Worm (Caenorhabditis elegans) whole organism, midembryonic: ENCODE measurements around the gene T19C3.5.

ENCODE experiments used
- T22C8.4 ChIP-seq: fragments of 200-800 bp; sonication (Bioruptor generic); IDR thresholded peaks from 2 replicates; pipeline ENCODE4 v1.3.6; 2022; ENCODE audit warnings: missing genetic modification characterization, missing compliant biosample characterization
- cog-1 ChIP-seq: sonication (generic microtip); optimal IDR thresholded peaks from 2 replicates; lab custom pipeline; 2016; ENCODE audit warnings: missing genetic modification characterization, missing compliant biosample characterization
- flt-1 ChIP-seq: fragments of 200-800 bp; sonication (Bioruptor generic); IDR thresholded peaks from 2 replicates; pipeline ENCODE4 v1.3.6; 2022; ENCODE audit warnings: missing genetic modification characterization, missing compliant biosample characterization
- klf-2 ChIP-seq: fragments of 200-800 bp; sonication (Bioruptor generic); conservative IDR thresholded peaks from 2 replicates; pipeline ENCODE4 v1.3.6; 2022; ENCODE audit warnings: missing genetic modification reagents, missing genetic modification characterization, missing compliant biosample characterization
- med-1 ChIP-seq: sonication (generic microtip); optimal IDR thresholded peaks from 2 replicates; lab custom pipeline; 2017; ENCODE audit warnings: missing genetic modification characterization, mild to moderate bottlenecking, missing compliant biosample characterization, antibody characterized with exemption, missing genetic modification reagents; ENCODE audit not compliant: insufficient read depth
- ref-1 ChIP-seq: fragments of 200-800 bp; sonication (Bioruptor generic); conservative IDR thresholded peaks from 2 replicates; pipeline ENCODE4 v1.3.6; 2022; ENCODE audit warnings: missing genetic modification reagents, missing genetic modification characterization, missing compliant biosample characterization
- tab-1 ChIP-seq: fragments of 200-800 bp; sonication (Bioruptor generic); IDR thresholded peaks from 2 replicates; pipeline ENCODE4 v1.3.6; 2022; ENCODE audit warnings: missing genetic modification characterization, missing compliant biosample characterization
- ztf-23 ChIP-seq: fragments of 200-800 bp; sonication (Bioruptor generic); IDR thresholded peaks from 2 replicates; pipeline ENCODE4 v1.3.6; 2022; ENCODE audit warnings: missing genetic modification reagents, missing genetic modification characterization, missing compliant biosample characterization
- ztf-29 ChIP-seq: fragments of 200-800 bp; sonication (Bioruptor generic); IDR thresholded peaks from 2 replicates; pipeline ENCODE4 v1.3.6; 2022; ENCODE audit warnings: missing genetic modification reagents, missing genetic modification characterization, missing compliant biosample characterization

T19C3.5 gene

DNA sequence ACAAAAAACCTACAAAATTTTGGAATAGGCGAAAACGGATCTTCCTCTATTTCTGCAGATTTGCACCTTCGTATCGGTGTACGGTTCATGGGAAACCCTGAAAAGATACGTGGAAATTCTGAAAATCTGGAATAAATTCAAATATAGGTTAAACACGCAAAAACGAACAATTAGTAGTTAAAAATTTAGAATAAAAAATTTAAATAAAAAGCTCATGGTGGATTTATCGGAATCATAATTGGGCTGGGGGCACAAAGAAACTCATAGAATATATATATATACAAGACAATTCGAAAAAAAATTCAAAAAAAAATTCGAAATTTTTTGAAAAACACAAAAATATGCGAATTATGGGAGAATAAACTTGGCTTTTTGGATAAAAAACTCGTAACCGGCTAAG is 40.7 kb downstream of the T19C3.5 start, which contains the start of gene helq-1:
helq-1 (minus strand) TSS at position 101 of the 400 bp plus-strand sequence.
- TF ChIP-seq ref-1 (GFP tag; lab: Robert Waterston, UW) (no peak), med-1 (no peak), T22C8.4 (no peak), ztf-29 (no peak), cog-1 (tag; lab: Kevin White, UChicago) (no peak), flt-1 (GFP tag; lab: Robert Waterston, UW) (no peak), tab-1 (GFP tag; lab: Robert Waterston, UW) (no peak), ztf-23 (GFP tag; lab: Robert Waterston, UW) (no peak), klf-2 (no peak)

DNA sequence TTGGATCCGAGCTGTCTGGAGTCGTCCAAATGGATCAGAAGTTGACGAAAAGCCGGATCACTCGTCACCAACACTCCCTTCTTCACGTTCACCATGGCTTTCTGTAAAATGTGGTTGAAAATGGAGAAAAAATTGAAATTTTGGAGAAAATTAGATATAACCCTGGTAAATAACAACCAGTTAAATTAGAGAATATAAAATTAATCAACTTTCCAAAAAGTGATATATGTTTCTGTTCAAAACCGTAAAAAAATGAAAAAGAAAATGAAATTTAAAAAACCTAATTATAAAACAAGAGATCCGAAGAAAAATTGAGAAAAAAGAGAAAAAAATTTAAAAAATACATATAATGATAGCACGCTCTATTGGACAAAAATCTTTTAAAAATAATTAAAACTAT is 50.3 kb downstream of the T19C3.5 start, which contains the start of gene gtf-2H5:
gtf-2H5 (minus strand) TSS at position 101 of the 400 bp plus-strand sequence.
- no peak for TF ChIP-seq tab-1 (GFP tag; lab: Robert Waterston, UW)
- no peak for TF ChIP-seq ztf-23 (GFP tag; lab: Robert Waterston, UW)
- no peak for TF ChIP-seq cog-1 (tag; lab: Kevin White, UChicago)
- no peak for TF ChIP-seq ztf-29
- no peak for TF ChIP-seq med-1
- no peak for TF ChIP-seq ref-1 (GFP tag; lab: Robert Waterston, UW)
- no peak for TF ChIP-seq flt-1 (GFP tag; lab: Robert Waterston, UW)
- TF ChIP-seq T22C8.4 = no peak
- TF ChIP-seq klf-2 = no peak

DNA sequence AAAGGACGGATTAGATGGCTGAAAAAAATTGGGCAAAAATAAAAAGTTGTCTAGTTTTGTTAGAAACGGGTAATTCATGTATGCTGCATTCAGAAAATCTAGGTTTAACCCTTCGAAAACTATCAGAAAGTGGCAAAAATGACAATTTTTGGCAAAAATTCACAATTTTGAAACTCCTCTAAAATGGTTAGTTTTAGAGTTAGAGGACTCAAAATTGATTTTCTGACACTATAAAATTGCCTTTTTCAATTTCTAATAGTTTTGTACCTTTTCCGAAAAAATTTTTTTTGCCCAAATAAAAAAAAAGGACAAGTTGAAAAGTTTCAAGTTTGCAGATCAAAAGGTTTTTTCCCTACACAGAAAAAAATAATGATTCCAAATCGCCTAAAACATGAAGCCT is 51.2 kb downstream of the T19C3.5 start:
- TF ChIP-seq ref-1 (GFP tag; lab: Robert Waterston, UW) (no peak), med-1 (no peak), klf-2 (no peak), ztf-29 (no peak), cog-1 (tag; lab: Kevin White, UChicago) (no peak), ztf-23 (GFP tag; lab: Robert Waterston, UW) (no peak), T22C8.4 (no peak), tab-1 (GFP tag; lab: Robert Waterston, UW) (no peak), flt-1 (GFP tag; lab: Robert Waterston, UW) (no peak)
